Worm (Caenorhabditis elegans): ENCODE results near the gene C47A4.3.

C47A4.3 gene

ce11 chrIV:13748798-13749197 lies 6.7 kb upstream of the C47A4.3 start:
- TF ChIP-seq mls-2 (tag; optimal IDR thresholded peaks at IDR 0.05) (no peak), elt-1 (tag; optimal IDR thresholded peaks at IDR 0.05; ENCODE audit: borderline replicate concordance, insufficient read depth) (no peak), unc-120 (tag; optimal IDR thresholded peaks at IDR 0.05; ENCODE audit: poor library complexity, severe bottlenecking) (peak; percentile 8), M03D4.4 (tag; optimal IDR thresholded peaks at IDR 0.05) (no peak), elt-3 (tag; optimal IDR thresholded peaks at IDR 0.05) (no peak), unc-39 (tag; optimal IDR thresholded peaks at IDR 0.05) (no peak), tbx-8 (GFP tag; optimal IDR thresholded peaks at IDR 0.05) (no peak), lin-32 (GFP tag; optimal IDR thresholded peaks at IDR 0.05) (no peak), mep-1 (tag; optimal IDR thresholded peaks at IDR 0.05) (no peak), nhr-76 (tag; optimal IDR thresholded peaks at IDR 0.05) (no peak), hlh-1 (tag; optimal IDR thresholded peaks at IDR 0.05) (peak; percentile 45), ceh-83 (GFP tag; optimal IDR thresholded peaks at IDR 0.05) (no peak), nhr-237 (tag; optimal IDR thresholded peaks at IDR 0.05) (no peak), nhr-28 (tag; optimal IDR thresholded peaks at IDR 0.05) (no peak), lin-13 (tag; optimal IDR thresholded peaks at IDR 0.05) (no peak)

- TF ChIP-seq nhr-237 (tag; optimal IDR thresholded peaks at IDR 0.05) (no peak), nhr-12 (tag; optimal IDR thresholded peaks at IDR 0.05) (no peak), cnd-1 (tag; optimal IDR thresholded peaks at IDR 0.05) (no peak), nhr-76 (tag; optimal IDR thresholded peaks at IDR 0.05) (no peak), sem-2 (GFP tag; optimal IDR thresholded peaks at IDR 0.05) (no peak), ceh-43 (GFP tag; optimal IDR thresholded peaks at IDR 0.05) (no peak), tbx-8 (GFP tag; optimal IDR thresholded peaks at IDR 0.05) (no peak), ceh-83 (GFP tag; optimal IDR thresholded peaks at IDR 0.05) (no peak), lin-32 (GFP tag; optimal IDR thresholded peaks at IDR 0.05) (no peak)
Measured at ce11 chrIV:13745409-13745808, 3.3 kb upstream of the C47A4.3 start, which contains the start of gene C47A4.5. TSS of gene C47A4.5 (plus strand) at chrIV:13745709.

- TF ChIP-seq zip-8 (tag; optimal IDR thresholded peaks at IDR 0.05) (no peak), drap-1 (GFP tag; optimal IDR thresholded peaks at IDR 0.05) (no peak)
Measured at ce11 chrIV:13727865-13728264, 14.3 kb downstream of the C47A4.3 start.

ce11 chrIV:13726630-13727029 lies 15.5 kb downstream of the C47A4.3 start, which contains the start of gene ent-4:
TSS of gene ent-4 (plus strand) at chrIV:13726930.
- TF ChIP-seq nhr-237 (tag; optimal IDR thresholded peaks at IDR 0.05), result no peak
- TF ChIP-seq unc-62 (GFP tag; optimal IDR thresholded peaks at IDR 0.05), result no peak
- TF ChIP-seq unc-120 (tag; optimal IDR thresholded peaks at IDR 0.05; ENCODE audit: poor library complexity, severe bottlenecking), result no peak
- TF ChIP-seq drap-1 (GFP tag; optimal IDR thresholded peaks at IDR 0.05), result no peak
- TF ChIP-seq lin-13 (tag; optimal IDR thresholded peaks at IDR 0.05), result no peak
- TF ChIP-seq elt-1 (tag; optimal IDR thresholded peaks at IDR 0.05; ENCODE audit: borderline replicate concordance, insufficient read depth), result no peak
- TF ChIP-seq tbx-8 (GFP tag; optimal IDR thresholded peaks at IDR 0.05), result no peak
- no peak for TF ChIP-seq mls-2 (tag; optimal IDR thresholded peaks at IDR 0.05)
- no peak for TF ChIP-seq unc-39 (tag; optimal IDR thresholded peaks at IDR 0.05)
- no peak for TF ChIP-seq snpc-4 (tag; optimal IDR thresholded peaks at IDR 0.05)
- TF ChIP-seq ceh-43 (GFP tag; optimal IDR thresholded peaks at IDR 0.05), result no peak
- TF ChIP-seq hlh-1 (tag; optimal IDR thresholded peaks at IDR 0.05), result no peak

ce11 chrIV:13725201-13725600 lies 16.9 kb downstream of the C47A4.3 start:
- TF ChIP-seq sem-2 (GFP tag; optimal IDR thresholded peaks at IDR 0.05), result no peak
- no peak for TF ChIP-seq pha-4 (tag; optimal IDR thresholded peaks at IDR 0.05)
- no peak for TF ChIP-seq snpc-4 (tag; optimal IDR thresholded peaks at IDR 0.05)

- TF ChIP-seq zip-8 (tag; optimal IDR thresholded peaks at IDR 0.05), result no peak
- no peak for TF ChIP-seq nhr-2 (tag; optimal IDR thresholded peaks at IDR 0.05)
- peak; percentile 84 for TF ChIP-seq unc-62 (GFP tag; optimal IDR thresholded peaks at IDR 0.05)
- peak; percentile 66 for TF ChIP-seq mab-5 (tag; optimal IDR thresholded peaks at IDR 0.05)
Measured at ce11 chrIV:13721000-13721399, 21.1 kb downstream of the C47A4.3 start.

ce11 chrIV:13718918-13719317 lies 23.2 kb downstream of the C47A4.3 start:
- no peak for TF ChIP-seq ceh-83 (GFP tag; optimal IDR thresholded peaks at IDR 0.05)
- peak; percentile 96 for TF ChIP-seq nhr-2 (tag; optimal IDR thresholded peaks at IDR 0.05)
- peak; percentile 91 for TF ChIP-seq elt-1 (tag; optimal IDR thresholded peaks at IDR 0.05; ENCODE audit: borderline replicate concordance, insufficient read depth)
- no peak for TF ChIP-seq ces-1 (GFP tag; optimal IDR thresholded peaks at IDR 0.05)
- peak; percentile 99 for TF ChIP-seq unc-62 (GFP tag; optimal IDR thresholded peaks at IDR 0.05)

Data from whole organism, mixed stage, embryonic.